Worm (Caenorhabditis elegans): ENCODE data around the gene F46G10.1.

Gene F46G10.1

DNA sequence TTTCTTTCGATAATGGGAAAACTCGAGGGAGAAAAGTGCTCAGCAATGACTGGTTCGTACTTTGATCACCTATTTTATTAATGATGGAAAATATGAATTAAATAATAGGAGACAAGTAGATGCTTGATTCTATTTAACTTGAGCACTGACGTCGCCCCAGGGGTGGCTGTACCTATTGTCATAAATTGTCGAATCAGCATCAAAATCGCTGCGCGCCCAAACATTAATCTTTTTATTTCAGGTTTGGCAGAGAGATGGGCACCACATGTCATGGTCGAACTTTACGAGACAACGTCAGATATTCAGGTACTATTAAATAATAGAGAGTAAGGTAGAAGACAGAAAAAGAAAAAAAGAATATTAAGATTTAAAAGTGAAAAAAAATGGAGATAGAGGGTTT is 12.8 kb upstream of the F46G10.1 start:
- TF ChIP-seq F13H6.1 (tag; optimal IDR thresholded peaks at IDR 0.05), result peak; percentile 12
- no peak for TF ChIP-seq Y55F3AM.14 (GFP tag; optimal IDR thresholded peaks at IDR 0.05)
- no peak for TF ChIP-seq aly-2 (tag; optimal IDR thresholded peaks at IDR 0.05)
- TF ChIP-seq skn-1 (tag; optimal IDR thresholded peaks at IDR 0.05), result no peak
- TF ChIP-seq snpc-4 (tag; optimal IDR thresholded peaks at IDR 0.05), result no peak
- TF ChIP-seq C34F6.9 (tag; optimal IDR thresholded peaks at IDR 0.05), result no peak
- no peak for TF ChIP-seq alr-1 (tag; optimal IDR thresholded peaks at IDR 0.05)
- TF ChIP-seq ceh-16 (tag; optimal IDR thresholded peaks at IDR 0.05), result no peak
- TF ChIP-seq zag-1 (tag; optimal IDR thresholded peaks at IDR 0.05), result no peak
- TF ChIP-seq nhr-77 (tag; optimal IDR thresholded peaks at IDR 0.05), result no peak
- no peak for TF ChIP-seq peb-1 (tag; optimal IDR thresholded peaks at IDR 0.05)
- no peak for TF ChIP-seq elt-3 (tag; optimal IDR thresholded peaks at IDR 0.05)
- no peak for TF ChIP-seq lin-11 (tag; optimal IDR thresholded peaks at IDR 0.05)
- peak; percentile 3 for TF ChIP-seq nhr-21 (tag; optimal IDR thresholded peaks at IDR 0.05)
- no peak for TF ChIP-seq elt-1 (tag; optimal IDR thresholded peaks at IDR 0.05)
- TF ChIP-seq sma-9 (GFP tag; optimal IDR thresholded peaks at IDR 0.05), result peak; percentile 22
- TF ChIP-seq sma-9 (tag; optimal IDR thresholded peaks at IDR 0.05), result no peak
- TF ChIP-seq lsy-2 (tag; optimal IDR thresholded peaks at IDR 0.05), result no peak
- no peak for TF ChIP-seq fos-1 (tag; optimal IDR thresholded peaks at IDR 0.05)
- peak; percentile 11 for TF ChIP-seq sma-3 (GFP tag; optimal IDR thresholded peaks at IDR 0.05)

DNA sequence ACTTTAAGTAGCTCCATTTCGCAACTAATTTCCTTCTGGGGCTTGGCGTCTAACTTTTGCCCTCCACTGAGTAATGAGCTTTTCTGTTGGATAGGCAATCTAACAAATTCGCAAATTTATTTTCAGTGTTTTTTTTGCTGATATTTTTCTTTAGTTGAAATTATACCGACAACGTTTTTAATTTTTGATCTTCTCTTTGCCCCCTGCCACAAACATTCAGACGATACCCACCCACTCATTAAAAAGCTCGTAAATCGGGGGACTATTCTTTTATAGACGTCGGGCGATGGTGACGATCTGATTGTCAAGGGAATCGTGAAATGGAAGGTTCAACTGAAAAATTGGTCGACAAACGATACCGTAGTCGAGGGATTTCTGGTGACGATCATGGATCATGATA is 12.1 kb upstream of the F46G10.1 start:
- TF ChIP-seq skn-1 (tag; optimal IDR thresholded peaks at IDR 0.05), result no peak

DNA sequence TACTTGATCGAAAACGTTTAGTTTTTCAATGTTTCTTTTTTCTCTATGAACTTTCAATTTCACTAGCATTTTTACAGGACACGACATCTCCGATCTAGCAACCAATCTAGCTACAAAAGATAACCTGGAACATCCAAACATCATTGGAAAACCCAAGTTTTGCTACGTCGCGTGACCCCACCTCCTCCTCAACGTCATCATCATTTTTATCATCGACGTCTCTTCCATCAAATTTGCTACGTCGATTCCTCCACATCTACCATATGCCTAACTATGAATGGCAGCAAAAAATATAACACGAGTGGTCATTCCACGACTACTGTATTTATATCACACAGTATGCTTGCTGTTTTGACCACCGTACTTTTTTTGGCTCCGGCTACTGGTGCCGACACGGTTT is 11.3 kb upstream of the F46G10.1 start, which contains the start of gene F46G10.2:
TSS of gene F46G10.2 (plus strand) at position 78 of the 400 bp plus-strand sequence.
- TF ChIP-seq nhr-21 (tag; optimal IDR thresholded peaks at IDR 0.05) (peak; percentile 11), egl-27 (tag; optimal IDR thresholded peaks at IDR 0.05) (no peak), C34F6.9 (tag; optimal IDR thresholded peaks at IDR 0.05) (no peak), unc-39 (tag; optimal IDR thresholded peaks at IDR 0.05) (no peak), mdl-1 (tag; optimal IDR thresholded peaks at IDR 0.05) (no peak), blmp-1 (tag; optimal IDR thresholded peaks at IDR 0.05; ENCODE audit: insufficient read depth) (peak; percentile 21), unc-55 (GFP tag; optimal IDR thresholded peaks at IDR 0.05) (no peak)

DNA sequence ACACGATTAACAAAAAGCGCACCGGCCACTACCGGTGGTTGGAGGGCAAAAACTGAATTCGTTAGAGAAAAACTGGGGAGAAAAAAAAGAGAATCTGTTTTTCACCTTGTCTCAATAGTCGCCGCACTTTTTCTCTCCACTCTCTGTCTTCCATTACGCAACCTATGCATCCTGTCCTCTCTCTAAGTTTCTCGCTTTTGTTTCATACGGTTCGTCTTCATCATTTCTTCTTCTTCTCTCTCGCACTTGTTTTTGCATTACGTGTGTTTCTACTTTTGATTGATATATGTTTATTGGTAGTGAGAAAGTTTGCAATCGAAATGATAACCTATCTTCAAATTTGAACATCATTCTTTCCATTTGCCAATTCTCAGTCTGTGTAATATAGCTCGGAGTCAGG is 9.0 kb upstream of the F46G10.1 start:
- TF ChIP-seq mdl-1 (tag; optimal IDR thresholded peaks at IDR 0.05), result no peak
- peak; percentile 35 for TF ChIP-seq C34F6.9 (tag; optimal IDR thresholded peaks at IDR 0.05)
- peak; percentile 30 for TF ChIP-seq F13H6.1 (tag; optimal IDR thresholded peaks at IDR 0.05)
- no peak for TF ChIP-seq gmeb-1 (tag; optimal IDR thresholded peaks at IDR 0.05)
- no peak for TF ChIP-seq ceh-16 (tag; optimal IDR thresholded peaks at IDR 0.05)
- no peak for TF ChIP-seq egl-27 (tag; optimal IDR thresholded peaks at IDR 0.05)
- TF ChIP-seq sma-3 (GFP tag; optimal IDR thresholded peaks at IDR 0.05), result peak; percentile 50
- TF ChIP-seq ztf-11 (tag; optimal IDR thresholded peaks at IDR 0.05), result no peak
- TF ChIP-seq fos-1 (tag; optimal IDR thresholded peaks at IDR 0.05), result peak; percentile 82
- no peak for TF ChIP-seq unc-62 (GFP tag; optimal IDR thresholded peaks at IDR 0.05)
- TF ChIP-seq nhr-11 (tag; optimal IDR thresholded peaks at IDR 0.05), result no peak
- peak; percentile 76 for TF ChIP-seq nhr-25 (tag; optimal IDR thresholded peaks at IDR 0.05)
- TF ChIP-seq nhr-237 (tag; optimal IDR thresholded peaks at IDR 0.05), result no peak
- no peak for TF ChIP-seq mbf-1 (tag; optimal IDR thresholded peaks at IDR 0.05)
- TF ChIP-seq snpc-4 (tag; optimal IDR thresholded peaks at IDR 0.05), result no peak
- no peak for TF ChIP-seq skn-1 (tag; optimal IDR thresholded peaks at IDR 0.05)
- TF ChIP-seq nhr-10 (tag; optimal IDR thresholded peaks at IDR 0.05), result no peak
- TF ChIP-seq elt-3 (tag; optimal IDR thresholded peaks at IDR 0.05), result no peak
- TF ChIP-seq nhr-6 (tag; optimal IDR thresholded peaks at IDR 0.05), result peak; percentile 25
- TF ChIP-seq Y55F3AM.14 (GFP tag; optimal IDR thresholded peaks at IDR 0.05), result no peak
- peak; percentile 47 for TF ChIP-seq unc-55 (GFP tag; optimal IDR thresholded peaks at IDR 0.05)
- TF ChIP-seq nhr-129 (tag; optimal IDR thresholded peaks at IDR 0.05), result peak; percentile 68
- no peak for TF ChIP-seq lin-39 (tag; optimal IDR thresholded peaks at IDR 0.05)
- no peak for TF ChIP-seq lin-13 (GFP tag; optimal IDR thresholded peaks at IDR 0.05)
- TF ChIP-seq peb-1 (tag; optimal IDR thresholded peaks at IDR 0.05), result no peak
- TF ChIP-seq aly-2 (tag; optimal IDR thresholded peaks at IDR 0.05), result no peak
- no peak for TF ChIP-seq ztf-4 (tag; optimal IDR thresholded peaks at IDR 0.05)
- no peak for TF ChIP-seq lin-11 (tag; optimal IDR thresholded peaks at IDR 0.05)
- peak; percentile 62 for TF ChIP-seq nhr-21 (tag; optimal IDR thresholded peaks at IDR 0.05)
- no peak for TF ChIP-seq alr-1 (tag; optimal IDR thresholded peaks at IDR 0.05)
- peak; percentile 76 for TF ChIP-seq sma-9 (GFP tag; optimal IDR thresholded peaks at IDR 0.05)
- no peak for TF ChIP-seq sma-9 (tag; optimal IDR thresholded peaks at IDR 0.05)
- no peak for TF ChIP-seq ztf-1 (GFP tag; conservative IDR thresholded peaks at IDR 0.05)
- no peak for TF ChIP-seq nhr-12 (tag; optimal IDR thresholded peaks at IDR 0.05)
- no peak for TF ChIP-seq R02D3.7 (tag; optimal IDR thresholded peaks at IDR 0.05)
- TF ChIP-seq zag-1 (tag; optimal IDR thresholded peaks at IDR 0.05), result no peak
- no peak for TF ChIP-seq dmd-4 (tag; optimal IDR thresholded peaks at IDR 0.05)
- TF ChIP-seq nhr-77 (tag; optimal IDR thresholded peaks at IDR 0.05), result no peak
- TF ChIP-seq nhr-23 (tag; optimal IDR thresholded peaks at IDR 0.05), result no peak
- TF ChIP-seq blmp-1 (tag; optimal IDR thresholded peaks at IDR 0.05; ENCODE audit: insufficient read depth), result peak; percentile 91
- TF ChIP-seq elt-1 (tag; optimal IDR thresholded peaks at IDR 0.05), result no peak
- no peak for TF ChIP-seq ceh-82 (tag; optimal IDR thresholded peaks at IDR 0.05)
- TF ChIP-seq mab-5 (tag; optimal IDR thresholded peaks at IDR 0.05), result no peak

All from whole organism, L2 larva.